Worm (Caenorhabditis elegans) whole organism, L3 larva: ENCODE measurements around the gene H27A22.1.

Experiments
- ceh-82 ChIP-seq: fragments of 150-350 bp; optimal IDR thresholded peaks from 2 replicates; lab custom pipeline; 2014; ENCODE audit warnings: missing biosample characterization, missing genetic modification characterization
- mdl-1 ChIP-seq: fragments of 150-350 bp; optimal IDR thresholded peaks from 2 replicates; lab custom pipeline; 2014; ENCODE audit warnings: missing biosample characterization, missing genetic modification characterization
- pha-4 ChIP-seq: fragments of 150-350 bp; optimal IDR thresholded peaks from 2 replicates; lab custom pipeline; 2014; ENCODE audit warnings: missing biosample characterization, missing genetic modification reagents, missing genetic modification characterization
- ztf-4 ChIP-seq: fragments of 150-350 bp; optimal IDR thresholded peaks from 2 replicates; lab custom pipeline; 2014; ENCODE audit warnings: missing biosample characterization, missing genetic modification characterization

- no peak for TF ChIP-seq pha-4
- TF ChIP-seq ceh-82 (tag; lab: Kevin White, UChicago) = no peak
- TF ChIP-seq ztf-4 (tag; lab: Kevin White, UChicago) = no peak
- TF ChIP-seq mdl-1 = no peak
These were observed 13.7 kb upstream of the H27A22.1 start, which contains the start of gene srg-32 for ce11 chrV:10588694-10589093.
